Worm (Caenorhabditis elegans) whole organism, L1 larva: ENCODE results near the gene ZK563.2.

ENCODE experiments used
- C04F5.9 ChIP-seq: sonication (generic microtip); optimal IDR thresholded peaks from 2 replicates; lab custom pipeline; 2016; ENCODE audit warnings: missing genetic modification characterization, missing compliant biosample characterization
- C34B4.2 ChIP-seq: sonication (generic microtip); optimal IDR thresholded peaks from 2 replicates; lab custom pipeline; 2017; ENCODE audit warnings: mild to moderate bottlenecking, missing genetic modification characterization, missing compliant biosample characterization
- F16B12.6 ChIP-seq: fragments of 150-350 bp; optimal IDR thresholded peaks from 2 replicates; lab custom pipeline; 2014; ENCODE audit warnings: missing biosample characterization, missing genetic modification characterization
- Y116A8C.19 ChIP-seq: sonication (generic microtip); optimal IDR thresholded peaks from 2 replicates; lab custom pipeline; 2016; ENCODE audit warnings: missing compliant biosample characterization, missing genetic modification characterization, borderline replicate concordance
- aha-1 ChIP-seq: fragments of 150-350 bp; optimal IDR thresholded peaks from 2 replicates; lab custom pipeline; 2014; ENCODE audit warnings: missing biosample characterization, missing genetic modification characterization
- aly-2 ChIP-seq: fragments of 150-350 bp; optimal IDR thresholded peaks from 2 replicates; lab custom pipeline; 2014; ENCODE audit warnings: missing biosample characterization, missing genetic modification characterization
- ama-1 ChIP-seq: fragments of 150-350 bp; optimal IDR thresholded peaks from 2 replicates; lab custom pipeline; 2014
- ceh-63 ChIP-seq: fragments of 200-800 bp; sonication (Bioruptor generic); optimal IDR thresholded peaks from 2 replicates; lab custom pipeline; 2018; ENCODE audit warnings: mild to moderate bottlenecking, missing genetic modification characterization, missing compliant biosample characterization
- ceh-88 ChIP-seq: fragments of 200-800 bp; sonication (Bioruptor generic); IDR thresholded peaks from 2 replicates; pipeline ENCODE4 v1.3.6; 2022; ENCODE audit warnings: missing genetic modification characterization, missing compliant biosample characterization
- ceh-90 ChIP-seq: sonication (generic microtip); optimal IDR thresholded peaks from 2 replicates; lab custom pipeline; 2016; ENCODE audit warnings: missing genetic modification characterization, missing compliant biosample characterization
- dsc-1 ChIP-seq: sonication (generic microtip); optimal IDR thresholded peaks from 2 replicates; lab custom pipeline; 2016; ENCODE audit warnings: mild to moderate bottlenecking, missing genetic modification characterization, missing compliant biosample characterization
- efl-1 ChIP-seq, 4 experiments: fragments of 150-350 bp; optimal IDR thresholded peaks in 3 of 4; peaks in 1 of 4; 1 replicate in 1 of 4; 2 replicates in 3 of 4; lab custom pipeline; 2014; ENCODE audit warnings: missing biosample characterization in 2 of 4, missing genetic modification characterization in 2 of 4, missing genetic modification reagents in 2 of 4
- efl-3 ChIP-seq: fragments of 200-800 bp; sonication (Bioruptor generic); optimal IDR thresholded peaks from 2 replicates; lab custom pipeline; 2018; ENCODE audit warnings: mild to moderate bottlenecking, missing genetic modification characterization, missing compliant biosample characterization
- egl-13 ChIP-seq: sonication (generic microtip); optimal IDR thresholded peaks from 2 replicates; lab custom pipeline; 2016; ENCODE audit warnings: missing genotype, missing genetic modification reagents, missing genetic modification characterization, missing compliant biosample characterization
- elt-3 ChIP-seq, 6 experiments: fragments of 150-350 bp in 1 of 6; sonication (generic microtip); optimal IDR thresholded peaks; 2 replicates each; lab custom pipeline; 2017 to 2018; ENCODE audit warnings: missing biosample characterization in 6 of 6, missing genetic modification characterization in 6 of 6, inconsistent platforms in 1 of 6
- fkh-10 ChIP-seq: sonication (generic microtip); optimal IDR thresholded peaks from 2 replicates; lab custom pipeline; 2017; ENCODE audit warnings: missing biosample characterization, missing genetic modification reagents, missing genetic modification characterization
- fkh-4 ChIP-seq: sonication (generic microtip); optimal IDR thresholded peaks from 2 replicates; lab custom pipeline; 2016; ENCODE audit warnings: missing compliant biosample characterization, missing genetic modification characterization, borderline replicate concordance
- fkh-8 ChIP-seq: sonication (generic microtip); optimal IDR thresholded peaks from 2 replicates; lab custom pipeline; 2016; ENCODE audit warnings: mild to moderate bottlenecking, missing genetic modification characterization, missing compliant biosample characterization
- fos-1 ChIP-seq: fragments of 150-350 bp; optimal IDR thresholded peaks from 2 replicates; lab custom pipeline; 2014; ENCODE audit warnings: missing biosample characterization, missing genetic modification characterization
- hlh-17 ChIP-seq: fragments of 200-800 bp; sonication (Bioruptor generic); optimal IDR thresholded peaks from 2 replicates; lab custom pipeline; 2018; ENCODE audit warnings: missing genetic modification characterization, mild to moderate bottlenecking, missing compliant biosample characterization, moderate library complexity, borderline replicate concordance
- isw-1 ChIP-seq: fragments of 200-800 bp; sonication (Bioruptor generic); IDR thresholded peaks from 2 replicates; pipeline ENCODE4 v1.3.6; 2022; ENCODE audit warnings: missing genetic modification characterization, missing compliant biosample characterization
- jun-1 ChIP-seq: fragments of 150-350 bp; optimal IDR thresholded peaks from 2 replicates; lab custom pipeline; 2014; ENCODE audit warnings: missing biosample characterization, missing genetic modification reagents, missing genetic modification characterization
- lin-13 ChIP-seq: fragments of 150-350 bp; optimal IDR thresholded peaks from 2 replicates; lab custom pipeline; 2014; ENCODE audit warnings: missing biosample characterization, missing genetic modification reagents, missing genetic modification characterization
- lin-14 ChIP-seq: fragments of 200-800 bp; sonication (Bioruptor generic); optimal IDR thresholded peaks from 2 replicates; lab custom pipeline; 2018; ENCODE audit warnings: mild to moderate bottlenecking, missing genetic modification characterization, moderate library complexity, missing compliant biosample characterization
- lin-35 ChIP-seq, 2 experiments: fragments of 150-350 bp; optimal IDR thresholded peaks; 2 replicates each; lab custom pipeline; 2014; ENCODE audit warnings: missing biosample characterization in 2 of 2, missing genetic modification characterization in 2 of 2, missing genetic modification reagents in 2 of 2
- mab-9 ChIP-seq: fragments of 200-800 bp; sonication (Bioruptor generic); IDR thresholded peaks from 2 replicates; pipeline ENCODE4 v1.3.6; 2022; ENCODE audit warnings: missing genetic modification reagents, missing genetic modification characterization, missing compliant biosample characterization
- mdl-1 ChIP-seq, 2 experiments: fragments of 150-350 bp; optimal IDR thresholded peaks; 2 replicates each; lab custom pipeline; 2014 to 2017; ENCODE audit warnings: missing biosample characterization in 2 of 2, missing genetic modification characterization in 2 of 2, inconsistent platforms in 1 of 2
- mef-2 ChIP-seq: fragments of 150-350 bp; optimal IDR thresholded peaks from 2 replicates; lab custom pipeline; 2014; ENCODE audit warnings: missing biosample characterization, missing genetic modification characterization
- nhr-11 ChIP-seq: fragments of 150-350 bp; optimal IDR thresholded peaks from 2 replicates; lab custom pipeline; 2014; ENCODE audit warnings: missing biosample characterization, missing genetic modification characterization
- nhr-19 ChIP-seq: fragments of 200-800 bp; sonication (Bioruptor generic); conservative IDR thresholded peaks from 2 replicates; pipeline ENCODE4 v1.3.6; 2022; ENCODE audit warnings: missing genetic modification characterization, missing compliant biosample characterization
- nhr-237 ChIP-seq: fragments of 150-350 bp; optimal IDR thresholded peaks from 2 replicates; lab custom pipeline; 2014; ENCODE audit warnings: missing biosample characterization, missing genetic modification characterization
- nhr-47 ChIP-seq: sonication (generic microtip); optimal IDR thresholded peaks from 2 replicates; lab custom pipeline; 2016; ENCODE audit warnings: mild to moderate bottlenecking, missing genetic modification characterization, moderate library complexity, missing compliant biosample characterization
- nhr-71 ChIP-seq: sonication (generic microtip); optimal IDR thresholded peaks from 2 replicates; lab custom pipeline; 2016; ENCODE audit warnings: mild to moderate bottlenecking, missing genetic modification characterization, moderate library complexity, missing compliant biosample characterization
- nhr-76 ChIP-seq: sonication (generic microtip); optimal IDR thresholded peaks from 2 replicates; lab custom pipeline; 2017; ENCODE audit warnings: missing biosample characterization, missing genetic modification characterization
- nhr-84 ChIP-seq: sonication (generic microtip); optimal IDR thresholded peaks from 2 replicates; lab custom pipeline; 2017; ENCODE audit warnings: missing biosample characterization, missing genetic modification characterization
- nhr-85 ChIP-seq: sonication (generic microtip); peaks from one replicate; lab custom pipeline; 2016; ENCODE audit warnings: missing genetic modification characterization, inconsistent platforms, missing compliant biosample characterization
- pag-3 ChIP-seq: sonication (generic microtip); optimal IDR thresholded peaks from 2 replicates; lab custom pipeline; 2017; ENCODE audit warnings: missing genetic modification characterization, mild to moderate bottlenecking, missing compliant biosample characterization, antibody characterized with exemption, borderline replicate concordance; ENCODE audit not compliant: insufficient read depth
- rnt-1 ChIP-seq: sonication (generic microtip); optimal IDR thresholded peaks from 2 replicates; lab custom pipeline; 2016; ENCODE audit warnings: mild to moderate bottlenecking, missing genetic modification characterization, moderate library complexity, missing compliant biosample characterization
- skn-1 ChIP-seq: fragments of 150-350 bp; optimal IDR thresholded peaks from 2 replicates; lab custom pipeline; 2014; ENCODE audit warnings: missing biosample characterization, missing genetic modification characterization
- snpc-4 ChIP-seq: fragments of 150-350 bp; optimal IDR thresholded peaks from 2 replicates; lab custom pipeline; 2014; ENCODE audit warnings: missing biosample characterization, missing genetic modification characterization
- snu-23 ChIP-seq: sonication (generic microtip); optimal IDR thresholded peaks from 2 replicates; lab custom pipeline; 2016; ENCODE audit warnings: missing genetic modification characterization, missing compliant biosample characterization
- sptf-1 ChIP-seq: fragments of 150-350 bp; optimal IDR thresholded peaks from 2 replicates; lab custom pipeline; 2014; ENCODE audit warnings: missing biosample characterization, missing genetic modification characterization
- unc-130 ChIP-seq: fragments of 150-350 bp; optimal IDR thresholded peaks from 2 replicates; lab custom pipeline; 2017; ENCODE audit warnings: missing biosample characterization, missing genetic modification characterization, inconsistent platforms
- vab-15 ChIP-seq: sonication (generic microtip); optimal IDR thresholded peaks from 2 replicates; lab custom pipeline; 2017; ENCODE audit warnings: missing genotype, mild to moderate bottlenecking, missing genetic modification characterization, missing compliant biosample characterization
- xbp-1 ChIP-seq: sonication (generic microtip); optimal IDR thresholded peaks from 2 replicates; lab custom pipeline; 2016; ENCODE audit warnings: missing genetic modification characterization, missing compliant biosample characterization
- zag-1 ChIP-seq: fragments of 150-350 bp; optimal IDR thresholded peaks from 2 replicates; lab custom pipeline; 2014; ENCODE audit warnings: missing biosample characterization, missing genetic modification characterization
- ztf-11 ChIP-seq, 2 experiments: sonication (generic microtip); optimal IDR thresholded peaks; 2 replicates each; lab custom pipeline; 2016 to 2017; ENCODE audit warnings: missing genetic modification characterization in 2 of 2, missing biosample characterization in 1 of 2, missing compliant biosample characterization in 1 of 2
- ztf-4 ChIP-seq: fragments of 150-350 bp; optimal IDR thresholded peaks from 2 replicates; lab custom pipeline; 2014; ENCODE audit warnings: missing biosample characterization, missing genetic modification characterization

ZK563.2 gene

ce11 chrX:3374642-3375041 lies 5.9 kb downstream of the ZK563.2 start, which contains the start of gene clc-3:
clc-3 (minus strand) TSS chrX:3374742.
- no peak for TF ChIP-seq fkh-8
- TF ChIP-seq lin-14 (GFP tag; lab: Kevin White, UChicago), result peak; percentile 2

- TF ChIP-seq zag-1 (tag; lab: Kevin White, UChicago), result no peak
- TF ChIP-seq fkh-4 (tag; lab: Kevin White, UChicago), result peak; percentile 50
- no peak for TF ChIP-seq Y116A8C.19 (tag; lab: Kevin White, UChicago)
- TF ChIP-seq pag-3 (tag; lab: Kevin White, UChicago), result no peak
- TF ChIP-seq vab-15 (tag; lab: Kevin White, UChicago), result no peak
- TF ChIP-seq aly-2 (tag; lab: Kevin White, UChicago), result no peak
- no peak for TF ChIP-seq snu-23 (GFP tag; lab: Kevin White, UChicago)
- TF ChIP-seq nhr-76 (tag; lab: Kevin White, UChicago), result no peak
- no peak for TF ChIP-seq lin-13 (GFP tag; lab: Kevin White, UChicago)
- TF ChIP-seq nhr-11 (tag; lab: Kevin White, UChicago), result no peak
- peak; percentile 88 for TF ChIP-seq dsc-1 (tag; lab: Kevin White, UChicago)
These were observed 6.6 kb downstream of the ZK563.2 start for ce11 chrX:3375320-3375719.

ce11 chrX:3379114-3379513 lies 10.4 kb downstream of the ZK563.2 start, which contains the start of gene sorf-1:
sorf-1 (minus strand) TSS chrX:3379248.
- TF ChIP-seq ama-1 (lab: Kevin White, UChicago) (no peak), lin-35 (GFP tag; optimal IDR thresholded peaks at IDR 0.05; lab: Kevin White, UChicago) (no peak), unc-130 (tag; lab: Kevin White, UChicago) (no peak), efl-3 (no peak), ztf-11 (tag; optimal IDR thresholded peaks at IDR 0.05; lab: Kevin White, UChicago) (peak in 1 of 2 experiments; percentile 56), nhr-237 (tag; lab: Kevin White, UChicago) (no peak), nhr-47 (tag; lab: Kevin White, UChicago) (peak; percentile 58), snu-23 (GFP tag; lab: Kevin White, UChicago) (peak; percentile 59), fos-1 (no peak), C04F5.9 (tag; lab: Kevin White, UChicago) (peak; percentile 18), F16B12.6 (tag; lab: Kevin White, UChicago) (no peak), fkh-10 (GFP tag; lab: Kevin White, UChicago) (no peak), ceh-90 (tag; lab: Kevin White, UChicago) (peak; percentile 47), nhr-85 (tag; lab: Kevin White, UChicago) (peak; percentile 80), isw-1 (GFP tag; lab: Robert Waterston, UW) (no peak; the same call in 1 of the 2 replicates), hlh-17 (GFP tag; lab: Kevin White, UChicago) (no peak), sptf-1 (tag; lab: Kevin White, UChicago) (no peak), nhr-19 (peak; percentile 41), mef-2 (no peak), dsc-1 (tag; lab: Kevin White, UChicago) (peak; percentile 63), ceh-63 (no peak), rnt-1 (tag; lab: Kevin White, UChicago) (peak; percentile 95), ztf-4 (tag; lab: Kevin White, UChicago) (no peak), nhr-76 (tag; lab: Kevin White, UChicago) (no peak), efl-1 (optimal IDR thresholded peaks at IDR 0.05; lab: Kevin White, UChicago) (peak; percentile 6 to 11), efl-1 (GFP tag; optimal IDR thresholded peaks at IDR 0.05 in 1 of 2; lab: Kevin White, UChicago) (peak in 1 of 2 experiments; percentile 74), C34B4.2 (no peak), snpc-4 (tag; lab: Kevin White, UChicago) (no peak), elt-3 (tag; optimal IDR thresholded peaks at IDR 0.05; lab: Kevin White, UChicago) (no peak), aha-1 (tag; lab: Kevin White, UChicago) (no peak), zag-1 (tag; lab: Kevin White, UChicago) (no peak), fkh-4 (tag; lab: Kevin White, UChicago) (peak; percentile 52), xbp-1 (peak; percentile 42), egl-13 (tag; lab: Kevin White, UChicago) (peak; percentile 11), aly-2 (tag; lab: Kevin White, UChicago) (no peak), jun-1 (tag; lab: Kevin White, UChicago) (no peak), skn-1 (tag; lab: Kevin White, UChicago) (no peak), mdl-1 (tag; optimal IDR thresholded peaks at IDR 0.05; lab: Kevin White, UChicago) (no peak), ceh-88 (GFP tag; lab: Robert Waterston, UW) (no peak), nhr-71 (peak; percentile 71), Y116A8C.19 (tag; lab: Kevin White, UChicago) (no peak), mab-9 (GFP tag; lab: Robert Waterston, UW) (no peak), nhr-84 (tag; lab: Kevin White, UChicago) (no peak)
